Fruit fly (Drosophila melanogaster) whole organism, embryonic: ENCODE data around the gene Wdr33.
A peak's percentile ranks its signal among the peaks of the same experiment; 100 is the strongest.

ENCODE experiments used
- ATbp ChIP-seq: fragments of 200-800 bp; sonication (Bioruptor generic); optimal IDR thresholded peaks from 2 replicates; lab custom pipeline; 2017; ENCODE audit warnings: missing biosample characterization, mild to moderate bottlenecking, missing genetic modification characterization, missing genetic modification reagents
- Antp ChIP-seq: fragments of 200-800 bp; sonication (Bioruptor generic); optimal IDR thresholded peaks from 3 replicates; lab custom pipeline; 2016; ENCODE audit warnings: missing biosample characterization, missing genetic modification characterization
- B-H1 ChIP-seq: fragments of 200-800 bp; sonication (Bioruptor generic); IDR thresholded peaks from 3 replicates; pipeline ENCODE4 v1.3.6; 2022; ENCODE audit warnings: missing biosample characterization, missing genetic modification characterization
- Bteb2 ChIP-seq: fragments of 200-800 bp; sonication (Bioruptor generic); optimal IDR thresholded peaks from 2 replicates; lab custom pipeline; 2016; ENCODE audit warnings: missing biosample characterization, missing genetic modification characterization
- CG10267 ChIP-seq: fragments of 200-800 bp; sonication (Bioruptor generic); optimal IDR thresholded peaks from 2 replicates; lab custom pipeline; 2018; ENCODE audit warnings: missing biosample characterization, mild to moderate bottlenecking, missing genetic modification characterization, moderate library complexity
- CG10366 ChIP-seq: fragments of 200-800 bp; sonication (Bioruptor generic); IDR thresholded peaks from 2 replicates; pipeline ENCODE4 v1.3.6; 2022; ENCODE audit warnings: missing biosample characterization, missing genetic modification characterization
- CG10431 ChIP-seq: fragments of 200-800 bp; sonication (Bioruptor generic); optimal IDR thresholded peaks from 3 replicates; lab custom pipeline; 2018; ENCODE audit warnings: missing biosample characterization, mild to moderate bottlenecking, missing genetic modification characterization
- CG12299 ChIP-seq: fragments of 200-800 bp; sonication (Bioruptor generic); optimal IDR thresholded peaks from 2 replicates; lab custom pipeline; 2018; ENCODE audit warnings: missing biosample characterization, mild to moderate bottlenecking, missing genetic modification characterization
- CG15073 ChIP-seq: fragments of 200-800 bp; sonication (Bioruptor generic); optimal IDR thresholded peaks from 2 replicates; lab custom pipeline; 2016; ENCODE audit warnings: missing biosample characterization, missing genetic modification characterization
- CG1647 ChIP-seq: fragments of 200-800 bp; sonication (Bioruptor generic); optimal IDR thresholded peaks from 3 replicates; lab custom pipeline; 2016; ENCODE audit warnings: missing biosample characterization, missing genetic modification characterization
- CG2875 ChIP-seq: fragments of 200-800 bp; sonication (Bioruptor generic); optimal IDR thresholded peaks from 2 replicates; lab custom pipeline; 2017; ENCODE audit warnings: missing biosample characterization, mild to moderate bottlenecking, missing genetic modification characterization, missing genetic modification reagents
- CG34376 ChIP-seq: fragments of 200-800 bp; sonication (Bioruptor generic); optimal IDR thresholded peaks from 2 replicates; lab custom pipeline; 2018; ENCODE audit warnings: missing biosample characterization, mild to moderate bottlenecking, missing genetic modification characterization
- CG3838 ChIP-seq: fragments of 200-800 bp; sonication (Bioruptor generic); optimal IDR thresholded peaks from 3 replicates; lab custom pipeline; 2016; ENCODE audit warnings: missing biosample characterization, missing genetic modification characterization
- CG42726 ChIP-seq: fragments of 200-800 bp; sonication (Bioruptor generic); IDR thresholded peaks from 2 replicates; pipeline ENCODE4 v1.3.6; 2022; ENCODE audit warnings: missing biosample characterization, missing genetic modification characterization; ENCODE audit not compliant: partially characterized antibody
- CG6854 ChIP-seq: fragments of 200-800 bp; sonication (Bioruptor generic); optimal IDR thresholded peaks from 3 replicates; lab custom pipeline; 2017; ENCODE audit warnings: missing biosample characterization, mild to moderate bottlenecking, missing genetic modification characterization
- CG7963 ChIP-seq: fragments of 200-800 bp; sonication (Bioruptor generic); IDR thresholded peaks from 3 replicates; pipeline ENCODE4 v1.3.6; 2022; ENCODE audit warnings: missing biosample characterization, missing genetic modification characterization; ENCODE audit not compliant: partially characterized antibody
- CG8281 ChIP-seq: fragments of 200-800 bp; sonication (Bioruptor generic); optimal IDR thresholded peaks from 2 replicates; lab custom pipeline; 2018; ENCODE audit warnings: missing biosample characterization, mild to moderate bottlenecking, missing genetic modification characterization, moderate library complexity
- CG8290 ChIP-seq, 3 experiments: fragments of 200-800 bp; sonication (Bioruptor generic); optimal IDR thresholded peaks; 2 replicates each; lab custom pipeline; 2016 to 2019; ENCODE audit warnings: missing biosample characterization in 3 of 3, missing genetic modification characterization in 3 of 3, mild to moderate bottlenecking in 2 of 3, moderate library complexity in 1 of 3
- D19B ChIP-seq: fragments of 200-800 bp; sonication (Bioruptor generic); optimal IDR thresholded peaks from 2 replicates; lab custom pipeline; 2017; ENCODE audit warnings: missing biosample characterization, mild to moderate bottlenecking, missing genetic modification characterization
- Dip2 ChIP-seq: fragments of 200-800 bp; sonication (Bioruptor generic); IDR thresholded peaks from 2 replicates; pipeline ENCODE4 v1.3.6; 2022; ENCODE audit warnings: missing biosample characterization, missing genetic modification characterization
- Doc3 ChIP-seq: fragments of 200-800 bp; sonication (Bioruptor generic); IDR thresholded peaks from 3 replicates; pipeline ENCODE4 v1.3.6; 2022; ENCODE audit warnings: missing biosample characterization, missing genetic modification characterization; ENCODE audit not compliant: partially characterized antibody
- Dp ChIP-seq: fragments of 200-800 bp; sonication (Bioruptor generic); optimal IDR thresholded peaks from 2 replicates; lab custom pipeline; 2018; ENCODE audit warnings: missing biosample characterization, mild to moderate bottlenecking, missing genetic modification characterization, moderate library complexity
- Ets97D ChIP-seq: fragments of 200-800 bp; sonication (Bioruptor generic); optimal IDR thresholded peaks from 3 replicates; lab custom pipeline; 2016; ENCODE audit warnings: missing biosample characterization, missing genetic modification characterization
- Rx ChIP-seq: fragments of 200-800 bp; sonication (Bioruptor generic); IDR thresholded peaks from 2 replicates; pipeline ENCODE4 v1.3.6; 2022; ENCODE audit warnings: missing biosample characterization, missing genetic modification characterization
- Sox102F ChIP-seq: fragments of 200-800 bp; sonication (Bioruptor generic); optimal IDR thresholded peaks from 2 replicates; lab custom pipeline; 2018; ENCODE audit warnings: missing biosample characterization, mild to moderate bottlenecking, missing genetic modification characterization, moderate library complexity
- Usf ChIP-seq: fragments of 200-800 bp; sonication (Bioruptor generic); optimal IDR thresholded peaks from 2 replicates; lab custom pipeline; 2017; ENCODE audit warnings: missing genotype, missing biosample characterization, missing genetic modification characterization
- br ChIP-seq: fragments of >200 bp; optimal IDR thresholded peaks from 2 replicates; lab custom pipeline; 2017
- emc ChIP-seq: fragments of 200-800 bp; sonication (Bioruptor generic); optimal IDR thresholded peaks from 2 replicates; lab custom pipeline; 2016; ENCODE audit warnings: missing biosample characterization, missing genetic modification characterization
- fu2 ChIP-seq: fragments of 200-800 bp; sonication (Bioruptor generic); optimal IDR thresholded peaks from 2 replicates; lab custom pipeline; 2016; ENCODE audit warnings: missing biosample characterization, missing genetic modification characterization
- gce ChIP-seq: fragments of 200-800 bp; sonication (Bioruptor generic); IDR thresholded peaks from 3 replicates; pipeline ENCODE4 v1.3.6; 2022; ENCODE audit warnings: missing biosample characterization, missing genetic modification characterization
- gcm ChIP-seq: fragments of 200-800 bp; sonication (Bioruptor generic); optimal IDR thresholded peaks from 2 replicates; lab custom pipeline; 2019; ENCODE audit warnings: missing biosample characterization, mild to moderate bottlenecking, missing genetic modification characterization, moderate library complexity
- gro ChIP-seq: fragments of 200-800 bp; sonication (Bioruptor generic); optimal IDR thresholded peaks from 2 replicates; lab custom pipeline; 2016; ENCODE audit warnings: missing biosample characterization, missing genetic modification characterization
- gsb-n ChIP-seq: fragments of 200-800 bp; sonication (Bioruptor generic); optimal IDR thresholded peaks from 3 replicates; lab custom pipeline; 2018; ENCODE audit warnings: missing biosample characterization, mild to moderate bottlenecking, missing genetic modification characterization
- ken ChIP-seq: fragments of 200-800 bp; sonication (Bioruptor generic); IDR thresholded peaks from 3 replicates; pipeline ENCODE4 v1.3.6; 2022; ENCODE audit warnings: missing biosample characterization, missing genetic modification characterization
- p53 ChIP-seq: fragments of 200-800 bp; sonication (Bioruptor generic); optimal IDR thresholded peaks from 2 replicates; lab custom pipeline; 2016; ENCODE audit warnings: missing biosample characterization, missing genetic modification characterization
- pfk ChIP-seq: fragments of 200-800 bp; sonication (Bioruptor generic); optimal IDR thresholded peaks from 2 replicates; lab custom pipeline; 2018; ENCODE audit warnings: missing biosample characterization, mild to moderate bottlenecking, missing genetic modification characterization, moderate library complexity
- pho ChIP-seq: fragments of 200-800 bp; sonication (Bioruptor generic); optimal IDR thresholded peaks from 2 replicates; lab custom pipeline; 2016; ENCODE audit warnings: missing biosample characterization, missing genetic modification characterization
- pita ChIP-seq: fragments of 200-800 bp; sonication (Bioruptor generic); optimal IDR thresholded peaks from 2 replicates; lab custom pipeline; 2017; ENCODE audit warnings: missing biosample characterization, mild to moderate bottlenecking, missing genetic modification characterization
- pum ChIP-seq: fragments of 200-800 bp; sonication (Bioruptor generic); optimal IDR thresholded peaks from 2 replicates; lab custom pipeline; 2016; ENCODE audit warnings: missing biosample characterization, missing genetic modification characterization
- pzg ChIP-seq: fragments of 200-800 bp; sonication (Bioruptor generic); optimal IDR thresholded peaks from 3 replicates; lab custom pipeline; 2018; ENCODE audit warnings: missing biosample characterization, mild to moderate bottlenecking, missing genetic modification characterization, moderate library complexity
- ranshi ChIP-seq: fragments of 200-800 bp; sonication (Bioruptor generic); IDR thresholded peaks from 2 replicates; pipeline ENCODE4 v1.3.6; 2022; ENCODE audit warnings: missing biosample characterization, missing genetic modification characterization
- run ChIP-seq: fragments of 200-800 bp; sonication (Bioruptor generic); optimal IDR thresholded peaks from 3 replicates; lab custom pipeline; 2018; ENCODE audit warnings: missing biosample characterization, mild to moderate bottlenecking, missing genetic modification characterization
- sc ChIP-seq, 3 experiments: fragments of >200 bp in 2 of 3; fragments of 200-800 bp in 1 of 3; sonication (Bioruptor generic) in 1 of 3; optimal IDR thresholded peaks; 2 replicates in 2 of 3; 3 replicates in 1 of 3; lab custom pipeline; 2017; ENCODE audit warnings: mild to moderate bottlenecking in 1 of 3, missing biosample characterization in 1 of 3, missing genetic modification characterization in 1 of 3, missing genetic modification reagents in 1 of 3
- seq ChIP-seq: fragments of 200-800 bp; sonication (Bioruptor generic); IDR thresholded peaks from 2 replicates; pipeline ENCODE4 v1.3.6; 2022; ENCODE audit warnings: missing biosample characterization, missing genetic modification characterization
- sisA ChIP-seq: fragments of 200-800 bp; sonication (Bioruptor generic); IDR thresholded peaks from 2 replicates; pipeline ENCODE4 v1.3.6; 2022; ENCODE audit warnings: missing biosample characterization, missing genetic modification characterization
- slp2 ChIP-seq: fragments of 200-800 bp; sonication (Bioruptor generic); optimal IDR thresholded peaks from 2 replicates; lab custom pipeline; 2016; ENCODE audit warnings: missing biosample characterization, missing genetic modification characterization
- twi ChIP-seq: fragments of 200-800 bp; optimal IDR thresholded peaks from 2 replicates; lab custom pipeline; 2019; ENCODE audit warnings: missing biosample characterization, mild to moderate bottlenecking, missing genetic modification characterization, moderate library complexity
- unc-4 ChIP-seq: fragments of 200-800 bp; sonication (Bioruptor generic); IDR thresholded peaks from 2 replicates; pipeline ENCODE4 v1.3.6; 2022; ENCODE audit warnings: missing biosample characterization, missing genetic modification characterization; ENCODE audit not compliant: partially characterized antibody
- yki ChIP-seq: fragments of >200 bp; optimal IDR thresholded peaks from 3 replicates; lab custom pipeline; 2018
- zf30C ChIP-seq: fragments of 200-800 bp; sonication (Bioruptor generic); optimal IDR thresholded peaks from 3 replicates; lab custom pipeline; 2018; ENCODE audit warnings: missing biosample characterization, mild to moderate bottlenecking, missing genetic modification characterization

The Wdr33 gene

DNA sequence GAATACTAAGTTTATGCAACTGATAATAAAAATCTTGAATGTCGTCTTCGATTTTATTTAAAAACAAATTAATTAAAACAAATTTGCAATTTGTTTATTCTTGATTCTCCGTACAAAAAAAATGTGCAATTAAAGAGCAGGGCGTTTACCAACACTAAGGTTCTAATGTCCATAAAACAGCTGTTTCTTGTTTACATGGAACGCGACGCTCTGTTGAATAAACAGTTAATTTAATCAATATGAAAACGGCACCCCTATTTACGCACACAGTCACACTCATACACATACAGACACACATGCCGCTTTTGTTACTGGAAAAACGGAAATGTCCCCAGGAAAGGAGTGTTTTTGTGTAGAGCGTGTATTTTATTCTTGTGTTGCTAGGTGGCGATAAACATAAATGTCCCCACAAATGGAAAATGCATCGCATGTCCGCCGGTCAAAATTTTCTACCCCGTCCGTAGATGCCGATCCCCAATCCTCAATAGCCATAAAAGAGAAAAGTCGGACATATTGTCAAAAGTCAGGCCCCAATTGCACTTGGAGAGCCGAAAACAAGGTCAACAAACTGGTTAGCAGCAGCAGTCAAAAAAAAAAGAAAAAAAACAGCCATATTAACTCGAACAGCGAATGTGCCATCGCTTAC is 37.3 kb upstream of the Wdr33 start (continued):
- peak; percentile 91 for TF ChIP-seq CG2875 (GFP tag; lab: Kevin White, UChicago)
- TF ChIP-seq twi (tag; lab: Kevin White, UChicago) = peak; percentile 72
- TF ChIP-seq CG12299 = peak; percentile 90
- peak; percentile 50 for TF ChIP-seq run (tag; lab: Kevin White, UChicago)
- TF ChIP-seq CG7963 (GFP tag; lab: Robert Waterston, UW) = no peak
- no peak for TF ChIP-seq CG15073 (GFP tag; lab: Kevin White, UChicago)
- peak; percentile 96 for TF ChIP-seq CG10431 (GFP tag; lab: Kevin White, UChicago)
- TF ChIP-seq emc (GFP tag; lab: Kevin White, UChicago) = peak; percentile 37
- peak; percentile 30 for TF ChIP-seq pzg
- peak; percentile 86 for TF ChIP-seq CG34376 (GFP tag; lab: Kevin White, UChicago)
- peak; percentile 56 for TF ChIP-seq Antp (GFP tag; lab: Kevin White, UChicago)
- TF ChIP-seq CG10267 = peak; percentile 97
- peak; percentile 42 for TF ChIP-seq fu2 (GFP tag; lab: Kevin White, UChicago)
- peak; percentile 61 for TF ChIP-seq Sox102F (GFP tag; lab: Kevin White, UChicago)
- TF ChIP-seq pita (GFP tag; lab: Kevin White, UChicago) = no peak
- TF ChIP-seq ATbp (GFP tag; lab: Kevin White, UChicago) = peak; percentile 93
- peak; percentile 86 for TF ChIP-seq pfk (GFP tag; lab: Kevin White, UChicago)
- TF ChIP-seq Bteb2 (GFP tag; lab: Kevin White, UChicago) = peak; percentile 54
- TF ChIP-seq gce (GFP tag; lab: Robert Waterston, UW) = no peak
- TF ChIP-seq gsb-n (tag; lab: Kevin White, UChicago) = peak; percentile 83
- peak; percentile 64 for TF ChIP-seq CG8281
- no peak for TF ChIP-seq B-H1 (GFP tag; lab: Robert Waterston, UW)
- peak; percentile 63 for TF ChIP-seq Ets97D (GFP tag; lab: Kevin White, UChicago)
- TF ChIP-seq sc (optimal IDR thresholded peaks at IDR 0.05; lab: Kevin White, UChicago) = no peak
- TF ChIP-seq sc (GFP tag; optimal IDR thresholded peaks at IDR 0.05; lab: Kevin White, UChicago) = peak; percentile 76
- TF ChIP-seq slp2 (GFP tag; lab: Kevin White, UChicago) = peak; percentile 58
- TF ChIP-seq ranshi (GFP tag; lab: Robert Waterston, UW) = no peak
- TF ChIP-seq unc-4 (GFP tag; lab: Robert Waterston, UW) = no peak
- peak; percentile 70 for TF ChIP-seq CG8290 (GFP tag; optimal IDR thresholded peaks at IDR 0.05; lab: Kevin White, UChicago)
- peak; percentile 88 to 91 for TF ChIP-seq CG8290 (tag; optimal IDR thresholded peaks at IDR 0.05; lab: Kevin White, UChicago)
- no peak for TF ChIP-seq D19B (GFP tag; lab: Kevin White, UChicago)
- peak; percentile 44 for TF ChIP-seq zf30C (GFP tag; lab: Kevin White, UChicago)
- no peak for TF ChIP-seq Dp (GFP tag; lab: Kevin White, UChicago)
- no peak for TF ChIP-seq Usf
- TF ChIP-seq p53 (GFP tag; lab: Kevin White, UChicago) = peak; percentile 49
- no peak for TF ChIP-seq CG6854
- no peak for TF ChIP-seq sisA (GFP tag; lab: Robert Waterston, UW)
- no peak for TF ChIP-seq Rx (GFP tag; lab: Robert Waterston, UW)
- peak; percentile 74 for TF ChIP-seq CG1647 (GFP tag; lab: Kevin White, UChicago)
- TF ChIP-seq gcm (GFP tag; lab: Kevin White, UChicago) = peak; percentile 79
- no peak for TF ChIP-seq Doc3 (GFP tag; lab: Robert Waterston, UW)
- no peak for TF ChIP-seq CG42726 (GFP tag; lab: Robert Waterston, UW)
- peak; percentile 28 for TF ChIP-seq pum
- TF ChIP-seq Dip2 (GFP tag; lab: Robert Waterston, UW) = no peak
- TF ChIP-seq yki = no peak
- TF ChIP-seq CG3838 = peak; percentile 64
- peak; percentile 54 for TF ChIP-seq pho
- TF ChIP-seq br (lab: Kevin White, UChicago) = no peak
- TF ChIP-seq CG10366 (GFP tag; lab: Robert Waterston, UW) = no peak
- no peak for TF ChIP-seq ken (GFP tag; lab: Robert Waterston, UW)
- peak; percentile 83 for TF ChIP-seq gro (GFP tag; lab: Kevin White, UChicago)
- TF ChIP-seq seq = no peak
